Fruit fly (Drosophila melanogaster) whole organism, adult: Measurements from ENCODE around the gene Gr28b.
A peak's percentile ranks its signal among the peaks of the same experiment; 100 is the strongest.

Experiments
- CG11617 ChIP-seq: fragments of 200-800 bp; sonication (Bioruptor generic); optimal IDR thresholded peaks from 2 replicates; lab custom pipeline; 2017; ENCODE audit warnings: mild to moderate bottlenecking, missing biosample characterization, missing genetic modification reagents, missing genetic modification characterization
- CG12768 ChIP-seq: fragments of 200-800 bp; sonication (Bioruptor generic); optimal IDR thresholded peaks from 2 replicates; lab custom pipeline; 2017; ENCODE audit warnings: missing biosample characterization, missing genetic modification characterization, mild to moderate bottlenecking, moderate library complexity, missing genetic modification reagents
- CG14711 ChIP-seq: fragments of 200-800 bp; sonication (Bioruptor generic); optimal IDR thresholded peaks from 2 replicates; lab custom pipeline; 2018; ENCODE audit warnings: missing biosample characterization, mild to moderate bottlenecking, missing genetic modification characterization, moderate library complexity
- CG1620 ChIP-seq: fragments of 200-800 bp; sonication (Bioruptor generic); optimal IDR thresholded peaks from 2 replicates; lab custom pipeline; 2016; ENCODE audit warnings: missing biosample characterization, missing genetic modification characterization
- CG33017 ChIP-seq: fragments of 200-800 bp; sonication (Bioruptor generic); optimal IDR thresholded peaks from 2 replicates; lab custom pipeline; 2018; ENCODE audit warnings: missing biosample characterization, mild to moderate bottlenecking, missing genetic modification characterization, moderate library complexity
- CG5204 ChIP-seq: fragments of 200-800 bp; sonication (Bioruptor generic); optimal IDR thresholded peaks from 2 replicates; lab custom pipeline; 2016; ENCODE audit warnings: missing biosample characterization, missing genetic modification characterization
- CG7045 ChIP-seq: fragments of 200-800 bp; sonication (Bioruptor generic); optimal IDR thresholded peaks from 2 replicates; lab custom pipeline; 2017; ENCODE audit warnings: missing biosample characterization, mild to moderate bottlenecking, missing genetic modification characterization
- CG7101 ChIP-seq: fragments of 200-800 bp; sonication (Bioruptor generic); optimal IDR thresholded peaks from 2 replicates; lab custom pipeline; 2018; ENCODE audit warnings: missing biosample characterization, mild to moderate bottlenecking, missing genetic modification characterization, moderate library complexity
- Clk ChIP-seq: fragments of 200-800 bp; sonication (Bioruptor generic); optimal IDR thresholded peaks from 2 replicates; lab custom pipeline; 2017; ENCODE audit warnings: missing biosample characterization, missing genetic modification characterization
- Crg-1 ChIP-seq: fragments of 200-800 bp; sonication (Bioruptor generic); optimal IDR thresholded peaks from 2 replicates; lab custom pipeline; 2016; ENCODE audit warnings: missing biosample characterization, missing genetic modification characterization
- Hr96 ChIP-seq: fragments of 200-800 bp; sonication (Bioruptor generic); optimal IDR thresholded peaks from 2 replicates; lab custom pipeline; 2016; ENCODE audit warnings: missing biosample characterization, missing genetic modification characterization
- Mnt ChIP-seq: fragments of 200-800 bp; sonication (Bioruptor generic); optimal IDR thresholded peaks from 2 replicates; lab custom pipeline; 2016; ENCODE audit warnings: missing biosample characterization, mild to moderate bottlenecking, missing genetic modification characterization
- bab1 ChIP-seq: fragments of 200-800 bp; sonication (Bioruptor generic); optimal IDR thresholded peaks from 3 replicates; lab custom pipeline; 2019; ENCODE audit warnings: missing biosample characterization, mild to moderate bottlenecking, missing genetic modification characterization, moderate library complexity
- cic ChIP-seq: fragments of 200-800 bp; sonication (Bioruptor generic); optimal IDR thresholded peaks from 2 replicates; lab custom pipeline; 2017; ENCODE audit warnings: missing biosample characterization, mild to moderate bottlenecking, missing genetic modification characterization, moderate library complexity
- cnc ChIP-seq, 2 experiments: fragments of >200 bp; optimal IDR thresholded peaks; 2 replicates each; lab custom pipeline; 2017
- kay ChIP-seq: fragments of 200-800 bp; sonication (Bioruptor generic); peaks from one replicate; lab custom pipeline; 2016; ENCODE audit warnings: missing biosample characterization, missing genetic modification characterization, borderline replicate concordance
- ovo ChIP-seq: fragments of 200-800 bp; sonication (Bioruptor generic); optimal IDR thresholded peaks from 2 replicates; lab custom pipeline; 2016; ENCODE audit warnings: missing biosample characterization, missing genetic modification characterization
- pad ChIP-seq: fragments of 200-800 bp; sonication (Bioruptor generic); optimal IDR thresholded peaks from 3 replicates; lab custom pipeline; 2017; ENCODE audit warnings: missing biosample characterization, missing genetic modification characterization, mild to moderate bottlenecking, moderate library complexity, missing genetic modification reagents
- tj ChIP-seq: fragments of 200-800 bp; sonication (Bioruptor generic); optimal IDR thresholded peaks from 3 replicates; lab custom pipeline; 2017; ENCODE audit warnings: missing biosample characterization, mild to moderate bottlenecking, missing genetic modification characterization, moderate library complexity
- toe ChIP-seq: fragments of 200-800 bp; sonication (Bioruptor generic); optimal IDR thresholded peaks from 2 replicates; lab custom pipeline; 2016; ENCODE audit warnings: missing biosample characterization, missing genetic modification characterization

Gene Gr28b

DNA sequence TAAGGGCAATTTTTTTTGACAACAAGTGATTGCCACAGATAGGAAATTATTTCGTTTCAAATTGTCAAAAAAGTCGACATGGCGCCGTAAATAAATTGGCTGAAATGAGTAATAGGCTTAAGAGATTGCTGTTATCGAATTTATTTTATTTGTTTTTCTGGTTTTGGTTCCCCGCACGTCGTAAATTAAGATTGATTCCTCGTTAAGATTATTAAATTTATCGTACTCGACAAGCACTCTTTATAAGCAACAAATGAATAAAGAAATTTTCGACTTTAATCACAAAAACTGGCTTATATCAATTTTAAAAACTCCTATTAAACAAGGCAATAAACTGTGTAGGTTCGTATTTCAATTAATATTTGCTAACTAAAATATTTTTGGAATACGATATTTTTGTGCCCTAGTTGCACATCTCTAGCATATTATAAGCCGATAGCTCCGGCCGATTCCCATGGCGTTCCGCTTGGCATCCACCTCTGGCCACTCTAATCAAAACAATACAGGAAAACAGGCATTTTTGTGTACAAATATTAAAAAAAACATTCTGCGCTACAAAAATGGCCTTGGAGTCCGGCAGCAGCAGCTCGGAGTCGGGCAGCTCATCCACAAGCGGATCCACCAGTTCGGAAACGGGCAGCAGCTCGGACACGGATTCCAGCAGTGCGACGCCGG, 50.0 kb downstream of the Gr28b start, which contains the start of gene chm:
Gene chm (plus strand): TSS at position 471 of the 675 bp plus-strand sequence.
- TF ChIP-seq Hr96 (GFP tag; lab: Kevin White, UChicago) (peak; percentile 4), Crg-1 (GFP tag; lab: Kevin White, UChicago) (no peak), pad (GFP tag; lab: Kevin White, UChicago) (no peak), ovo (no peak), cic (GFP tag; lab: Kevin White, UChicago) (no peak), CG12768 (GFP tag; lab: Kevin White, UChicago) (no peak), CG7101 (tag; lab: Kevin White, UChicago) (peak; percentile 24), tj (GFP tag; lab: Kevin White, UChicago) (no peak), kay (GFP tag; lab: Kevin White, UChicago) (no peak), CG5204 (GFP tag; lab: Kevin White, UChicago) (no peak), cnc (optimal IDR thresholded peaks at IDR 0.05; lab: Kevin White, UChicago) (no peak), toe (GFP tag; lab: Kevin White, UChicago) (no peak), CG1620 (GFP tag; lab: Kevin White, UChicago) (peak; percentile 38), CG11617 (no peak), CG33017 (tag; lab: Kevin White, UChicago) (peak; percentile 2), Mnt (GFP tag; lab: Kevin White, UChicago) (no peak), CG7045 (GFP tag; lab: Kevin White, UChicago) (peak; percentile 15), Clk (GFP tag; lab: Kevin White, UChicago) (no peak), bab1 (GFP tag; lab: Kevin White, UChicago) (peak; percentile 57), CG14711 (no peak)

DNA sequence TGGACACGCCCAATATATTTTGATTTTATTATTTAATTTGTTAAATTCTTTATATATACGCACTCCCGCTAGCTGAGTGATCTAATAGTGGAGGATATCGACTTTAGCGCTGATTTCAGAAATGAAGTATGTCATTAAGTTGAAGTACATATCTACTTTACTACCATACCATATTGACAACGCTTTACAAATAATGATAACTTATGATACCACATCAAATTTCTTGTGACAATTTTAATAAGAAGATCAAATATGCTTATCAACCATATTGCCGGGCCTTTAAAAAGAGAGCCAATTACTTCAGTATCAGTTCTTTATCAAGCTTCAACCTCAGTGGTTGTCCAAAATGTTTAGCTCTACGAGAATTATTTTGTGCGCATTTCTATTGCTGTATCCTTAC, 51.4 kb downstream of the Gr28b start, which contains the start of gene CG15818:
Gene CG15818 (plus strand): TSS at position 301 of the 400 bp plus-strand sequence.
- TF ChIP-seq CG11617, result no peak
- no peak for TF ChIP-seq Clk (GFP tag; lab: Kevin White, UChicago)
- no peak for TF ChIP-seq tj (GFP tag; lab: Kevin White, UChicago)
- TF ChIP-seq CG7101 (tag; lab: Kevin White, UChicago), result no peak
- no peak for TF ChIP-seq cnc (optimal IDR thresholded peaks at IDR 0.05; lab: Kevin White, UChicago)
- no peak for TF ChIP-seq toe (GFP tag; lab: Kevin White, UChicago)
- no peak for TF ChIP-seq CG1620 (GFP tag; lab: Kevin White, UChicago)
- TF ChIP-seq CG5204 (GFP tag; lab: Kevin White, UChicago), result no peak
- TF ChIP-seq Hr96 (GFP tag; lab: Kevin White, UChicago), result no peak
- no peak for TF ChIP-seq CG33017 (tag; lab: Kevin White, UChicago)
- TF ChIP-seq Mnt (GFP tag; lab: Kevin White, UChicago), result no peak
- TF ChIP-seq pad (GFP tag; lab: Kevin White, UChicago), result no peak
- no peak for TF ChIP-seq Crg-1 (GFP tag; lab: Kevin White, UChicago)

DNA sequence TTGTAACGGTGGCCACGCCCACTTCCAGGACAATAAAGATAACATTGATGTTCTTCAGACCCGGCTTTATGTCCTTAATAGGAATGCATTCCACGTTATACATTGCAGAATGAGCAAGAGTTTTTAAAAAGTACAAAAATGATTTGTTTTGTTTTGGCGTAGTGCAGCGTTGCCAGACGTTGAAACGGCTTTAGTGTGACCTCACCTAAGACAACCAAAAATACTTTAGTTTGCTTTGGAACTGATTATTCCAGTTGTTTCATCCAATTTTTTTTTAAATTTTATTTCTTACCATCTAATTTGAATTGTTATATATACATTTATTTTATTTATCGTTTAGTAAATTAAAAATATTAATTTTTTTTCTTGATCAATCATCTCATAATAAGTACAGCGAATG, 52.4 kb downstream of the Gr28b start, which contains the start of gene CG5181:
Gene CG5181 (minus strand): TSS at position 208 of the 400 bp plus-strand sequence.
- TF ChIP-seq CG7101 (tag; lab: Kevin White, UChicago) (no peak), Crg-1 (GFP tag; lab: Kevin White, UChicago) (no peak), Mnt (GFP tag; lab: Kevin White, UChicago) (no peak), Clk (GFP tag; lab: Kevin White, UChicago) (no peak), CG5204 (GFP tag; lab: Kevin White, UChicago) (no peak), toe (GFP tag; lab: Kevin White, UChicago) (no peak), Hr96 (GFP tag; lab: Kevin White, UChicago) (no peak), CG14711 (no peak), kay (GFP tag; lab: Kevin White, UChicago) (no peak)

DNA sequence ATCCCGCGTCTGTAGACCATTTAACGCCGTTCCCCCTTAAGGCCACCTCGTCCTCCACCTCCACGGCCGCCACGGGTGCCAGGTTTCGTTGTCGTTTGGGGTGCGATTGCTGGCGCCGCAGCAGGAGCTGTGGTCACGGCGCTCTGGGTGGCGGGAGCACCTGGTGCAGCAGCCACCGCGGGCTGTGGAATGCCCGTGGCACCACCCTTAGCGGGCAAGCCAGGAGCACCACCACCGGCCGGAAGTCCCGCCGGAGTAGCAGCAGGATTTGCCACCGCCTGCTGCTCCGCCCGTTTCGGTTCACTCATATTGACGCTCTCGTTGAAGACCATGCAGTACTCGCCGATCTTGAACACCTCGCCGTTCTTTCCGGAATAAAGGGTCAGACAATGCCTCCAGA, 53.0 kb downstream of the Gr28b start:
- TF ChIP-seq ovo (no peak), Clk (GFP tag; lab: Kevin White, UChicago) (no peak), bab1 (GFP tag; lab: Kevin White, UChicago) (no peak), CG7101 (tag; lab: Kevin White, UChicago) (no peak), cic (GFP tag; lab: Kevin White, UChicago) (no peak), tj (GFP tag; lab: Kevin White, UChicago) (no peak), pad (GFP tag; lab: Kevin White, UChicago) (no peak), CG33017 (tag; lab: Kevin White, UChicago) (no peak), cnc (optimal IDR thresholded peaks at IDR 0.05; lab: Kevin White, UChicago) (no peak), CG5204 (GFP tag; lab: Kevin White, UChicago) (no peak), CG1620 (GFP tag; lab: Kevin White, UChicago) (no peak), Crg-1 (GFP tag; lab: Kevin White, UChicago) (no peak), CG14711 (no peak)

DNA sequence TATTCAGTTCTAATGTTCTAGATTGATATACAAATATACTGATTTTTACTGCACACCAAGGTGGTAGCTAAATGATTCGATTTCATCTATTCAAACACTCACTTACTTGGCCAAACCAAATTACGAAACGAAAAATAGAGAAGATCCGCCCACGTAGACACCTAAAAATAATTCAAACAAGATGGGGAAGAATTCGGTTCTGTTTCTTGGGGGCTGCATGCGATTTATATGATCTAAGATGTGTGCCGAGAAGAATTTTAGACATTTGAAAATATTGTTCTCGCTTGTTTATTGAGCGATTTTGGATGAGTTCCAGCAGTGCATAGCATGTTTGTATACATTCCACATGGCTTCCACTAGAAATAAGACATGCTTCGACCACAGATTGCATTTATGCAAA, 54.4 kb downstream of the Gr28b start:
- no peak for TF ChIP-seq CG7101 (tag; lab: Kevin White, UChicago)
- no peak for TF ChIP-seq CG33017 (tag; lab: Kevin White, UChicago)
- TF ChIP-seq cic (GFP tag; lab: Kevin White, UChicago), result no peak
- TF ChIP-seq CG1620 (GFP tag; lab: Kevin White, UChicago), result no peak
- no peak for TF ChIP-seq CG12768 (GFP tag; lab: Kevin White, UChicago)
- TF ChIP-seq ovo, result no peak
- TF ChIP-seq CG11617, result no peak
- no peak for TF ChIP-seq pad (GFP tag; lab: Kevin White, UChicago)
- TF ChIP-seq CG5204 (GFP tag; lab: Kevin White, UChicago), result no peak
- no peak for TF ChIP-seq bab1 (GFP tag; lab: Kevin White, UChicago)
- no peak for TF ChIP-seq Hr96 (GFP tag; lab: Kevin White, UChicago)
- TF ChIP-seq kay (GFP tag; lab: Kevin White, UChicago), result no peak
- no peak for TF ChIP-seq Crg-1 (GFP tag; lab: Kevin White, UChicago)
- no peak for TF ChIP-seq Clk (GFP tag; lab: Kevin White, UChicago)
- no peak for TF ChIP-seq CG14711
